Worm (Caenorhabditis elegans) whole organism, L2 larva: Measurements from ENCODE around the gene fbxa-153.

Experiments used
- ZK546.5 ChIP-seq: sonication (generic microtip); optimal IDR thresholded peaks from 2 replicates; lab custom pipeline; 2017; ENCODE audit warnings: missing biosample characterization, missing genetic modification characterization
- ceh-82 ChIP-seq: fragments of 150-350 bp; optimal IDR thresholded peaks from 2 replicates; lab custom pipeline; 2014; ENCODE audit warnings: missing biosample characterization, missing genetic modification characterization
- crh-2 ChIP-seq: sonication (generic microtip); optimal IDR thresholded peaks from 2 replicates; lab custom pipeline; 2017; ENCODE audit warnings: missing biosample characterization, missing genetic modification characterization
- fos-1 ChIP-seq: fragments of 150-350 bp; optimal IDR thresholded peaks from 2 replicates; lab custom pipeline; 2014; ENCODE audit warnings: missing biosample characterization, missing genetic modification characterization
- lin-11 ChIP-seq: fragments of 150-350 bp; sonication (generic microtip); optimal IDR thresholded peaks from 2 replicates; lab custom pipeline; 2014; ENCODE audit warnings: missing biosample characterization, missing genetic modification characterization, inconsistent platforms, mixed read lengths
- lin-13 ChIP-seq: fragments of 150-350 bp; optimal IDR thresholded peaks from 2 replicates; lab custom pipeline; 2014; ENCODE audit warnings: missing biosample characterization, missing genetic modification reagents, missing genetic modification characterization
- lsy-2 ChIP-seq, 2 experiments: fragments of 150-350 bp in 1 of 2; sonication (generic microtip) in 1 of 2; optimal IDR thresholded peaks; 2 replicates each; lab custom pipeline; 2014 to 2017; ENCODE audit warnings: missing biosample characterization in 2 of 2, missing genetic modification characterization in 2 of 2
- nhr-11 ChIP-seq: fragments of 150-350 bp; optimal IDR thresholded peaks from 2 replicates; lab custom pipeline; 2014; ENCODE audit warnings: missing biosample characterization, missing genetic modification characterization
- nhr-12 ChIP-seq: fragments of 150-350 bp; optimal IDR thresholded peaks from 2 replicates; lab custom pipeline; 2014; ENCODE audit warnings: missing biosample characterization, missing genetic modification characterization
- nhr-237 ChIP-seq: fragments of 150-350 bp; optimal IDR thresholded peaks from 2 replicates; lab custom pipeline; 2014; ENCODE audit warnings: missing biosample characterization, missing genetic modification characterization
- nhr-6 ChIP-seq: fragments of 150-350 bp; optimal IDR thresholded peaks from 2 replicates; lab custom pipeline; 2014; ENCODE audit warnings: missing biosample characterization, missing genetic modification characterization
- nhr-77 ChIP-seq: fragments of 150-350 bp; optimal IDR thresholded peaks from 2 replicates; lab custom pipeline; 2014; ENCODE audit warnings: missing biosample characterization, missing genetic modification characterization
- unc-39 ChIP-seq: fragments of 150-350 bp; optimal IDR thresholded peaks from 2 replicates; lab custom pipeline; 2014; ENCODE audit warnings: missing biosample characterization, missing genetic modification characterization

DNA sequence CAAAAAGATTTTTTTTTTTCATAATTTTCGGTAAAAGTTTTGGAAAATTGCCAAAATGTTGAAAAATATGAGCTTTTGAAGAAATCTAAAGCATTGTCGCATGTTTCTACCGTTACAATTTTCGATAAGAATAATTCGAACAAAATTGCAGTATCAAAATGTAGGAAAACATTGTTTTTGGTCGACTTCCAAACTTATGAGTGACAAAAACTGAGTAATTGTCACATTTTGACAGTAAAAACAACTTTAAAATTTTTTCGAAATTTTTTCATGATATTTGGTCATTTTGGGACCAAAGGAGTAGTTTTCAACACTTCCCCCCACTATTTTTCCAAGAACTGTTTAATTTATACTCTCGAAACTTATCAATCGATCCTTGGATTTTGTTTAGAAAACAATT, 15.6 kb downstream of the fbxa-153 start, which contains the start of gene fbxa-139:
- no peak for TF ChIP-seq ceh-82 (tag; lab: Kevin White, UChicago)
- TF ChIP-seq nhr-237 = no peak
- TF ChIP-seq lsy-2 (tag; optimal IDR thresholded peaks at IDR 0.05; lab: Kevin White, UChicago) = no peak
- TF ChIP-seq fos-1 (tag; lab: Kevin White, UChicago) = no peak
- no peak for TF ChIP-seq ZK546.5 (tag; lab: Kevin White, UChicago)
- no peak for TF ChIP-seq lin-11 (tag; lab: Kevin White, UChicago)
- no peak for TF ChIP-seq nhr-11 (tag; lab: Kevin White, UChicago)
- TF ChIP-seq nhr-12 (tag; lab: Kevin White, UChicago) = no peak
- no peak for TF ChIP-seq nhr-77 (tag; lab: Kevin White, UChicago)
- TF ChIP-seq unc-39 (tag; lab: Kevin White, UChicago) = no peak
- no peak for TF ChIP-seq lin-13 (GFP tag; lab: Kevin White, UChicago)
- TF ChIP-seq nhr-6 (tag; lab: Kevin White, UChicago) = no peak
- no peak for TF ChIP-seq crh-2 (tag; lab: Kevin White, UChicago)
